Fruit fly (Drosophila melanogaster) whole organism, embryonic: ENCODE data around the gene Cyp313b1.

Experiments used
- Abd-B ChIP-seq: fragments of 200-800 bp; sonication (Bioruptor generic); optimal IDR thresholded peaks from 2 replicates; lab custom pipeline; 2018; ENCODE audit warnings: missing biosample characterization, mild to moderate bottlenecking, missing genetic modification characterization, moderate library complexity
- Bdp1 ChIP-seq: fragments of 200-800 bp; sonication (Bioruptor generic); optimal IDR thresholded peaks from 3 replicates; lab custom pipeline; 2016; ENCODE audit warnings: missing biosample characterization, missing genetic modification characterization
- CG10979 ChIP-seq: fragments of 200-800 bp; sonication (Bioruptor generic); optimal IDR thresholded peaks from 2 replicates; lab custom pipeline; 2018; ENCODE audit warnings: missing biosample characterization, mild to moderate bottlenecking, missing genetic modification characterization, moderate library complexity
- CG11085 ChIP-seq: fragments of 200-800 bp; sonication (Bioruptor generic); IDR thresholded peaks from 2 replicates; pipeline ENCODE4 v1.3.6; 2022; ENCODE audit warnings: missing biosample characterization, missing genetic modification characterization
- CG11560 ChIP-seq: fragments of 200-800 bp; sonication (Bioruptor generic); IDR thresholded peaks from 3 replicates; pipeline ENCODE4 v1.3.6; 2022; ENCODE audit warnings: missing biosample characterization, missing genetic modification characterization
- CG17186 ChIP-seq: fragments of 200-800 bp; sonication (Bioruptor generic); optimal IDR thresholded peaks from 3 replicates; lab custom pipeline; 2017; ENCODE audit warnings: missing biosample characterization, missing genetic modification reagents, missing genetic modification characterization
- CG17385 ChIP-seq: fragments of 200-800 bp; sonication (Bioruptor generic); optimal IDR thresholded peaks from 3 replicates; lab custom pipeline; 2018; ENCODE audit warnings: missing biosample characterization, mild to moderate bottlenecking, missing genetic modification characterization
- CG18262 ChIP-seq: fragments of 200-800 bp; optimal IDR thresholded peaks from 3 replicates; lab custom pipeline; 2019; ENCODE audit warnings: missing biosample characterization, mild to moderate bottlenecking, missing genetic modification characterization, moderate library complexity
- CG4404 ChIP-seq: fragments of 200-800 bp; sonication (Bioruptor generic); IDR thresholded peaks from 2 replicates; pipeline ENCODE4 v1.3.6; 2022; ENCODE audit warnings: missing biosample characterization, missing genetic modification characterization
- CG6791 ChIP-seq: fragments of 200-800 bp; sonication (Bioruptor generic); IDR thresholded peaks from 3 replicates; pipeline ENCODE4 v1.3.6; 2022; ENCODE audit warnings: missing biosample characterization, missing genetic modification characterization; ENCODE audit not compliant: partially characterized antibody
- CG7271 ChIP-seq: fragments of 200-800 bp; sonication (Bioruptor generic); optimal IDR thresholded peaks from 2 replicates; lab custom pipeline; 2018; ENCODE audit warnings: missing biosample characterization, mild to moderate bottlenecking, missing genetic modification characterization, moderate library complexity
- CG7963 ChIP-seq: fragments of 200-800 bp; sonication (Bioruptor generic); IDR thresholded peaks from 3 replicates; pipeline ENCODE4 v1.3.6; 2022; ENCODE audit warnings: missing biosample characterization, missing genetic modification characterization; ENCODE audit not compliant: partially characterized antibody
- CG8765 ChIP-seq: fragments of 200-800 bp; sonication (Bioruptor generic); IDR thresholded peaks from 2 replicates; pipeline ENCODE4 v1.3.6; 2022; ENCODE audit warnings: missing biosample characterization, missing genetic modification characterization
- CHES-1-like ChIP-seq: fragments of 200-800 bp; sonication (Bioruptor generic); optimal IDR thresholded peaks from 2 replicates; lab custom pipeline; 2016; ENCODE audit warnings: missing biosample characterization, missing genetic modification characterization
- Chrac-16 ChIP-seq: fragments of 200-800 bp; sonication (Bioruptor generic); optimal IDR thresholded peaks from 3 replicates; lab custom pipeline; 2016; ENCODE audit warnings: missing biosample characterization, missing genetic modification characterization
- D ChIP-seq, 2 experiments: fragments of 200-800 bp in 1 of 2; fragments of >200 bp in 1 of 2; sonication (Bioruptor generic) in 1 of 2; optimal IDR thresholded peaks; 2 replicates in 1 of 2; 3 replicates in 1 of 2; lab custom pipeline; 2017; ENCODE audit warnings: mild to moderate bottlenecking in 1 of 2, missing biosample characterization in 1 of 2, missing genetic modification characterization in 1 of 2, missing genetic modification reagents in 1 of 2
- Dbx ChIP-seq: fragments of 200-800 bp; sonication (Bioruptor generic); IDR thresholded peaks from 3 replicates; pipeline ENCODE4 v1.3.6; 2022; ENCODE audit warnings: missing biosample characterization, missing genetic modification characterization
- Dek ChIP-seq: fragments of 200-800 bp; sonication (Bioruptor generic); optimal IDR thresholded peaks from 3 replicates; lab custom pipeline; 2019; ENCODE audit warnings: missing biosample characterization, mild to moderate bottlenecking, missing genetic modification characterization, moderate library complexity
- GATAe ChIP-seq: fragments of 200-800 bp; sonication (Bioruptor generic); conservative IDR thresholded peaks from 2 replicates; pipeline ENCODE4 v1.3.6; 2022; ENCODE audit warnings: missing biosample characterization, missing genetic modification characterization
- Gsc ChIP-seq: fragments of 200-800 bp; sonication (Bioruptor generic); IDR thresholded peaks from 2 replicates; pipeline ENCODE4 v1.3.6; 2022; ENCODE audit warnings: missing biosample characterization, missing genetic modification characterization
- Hr3 ChIP-seq: fragments of 200-800 bp; sonication (Bioruptor generic); optimal IDR thresholded peaks from 3 replicates; lab custom pipeline; 2016; ENCODE audit warnings: missing biosample characterization, missing genetic modification characterization
- Jarid2 ChIP-seq: fragments of 200-800 bp; sonication (Bioruptor generic); optimal IDR thresholded peaks from 3 replicates; lab custom pipeline; 2017; ENCODE audit warnings: mild to moderate bottlenecking, missing biosample characterization, missing genetic modification reagents, missing genetic modification characterization
- Myb ChIP-seq: fragments of 200-800 bp; sonication (Bioruptor generic); optimal IDR thresholded peaks from 2 replicates; lab custom pipeline; 2016; ENCODE audit warnings: missing biosample characterization, missing genetic modification characterization
- NC2β ChIP-seq: fragments of 200-800 bp; sonication (Bioruptor generic); optimal IDR thresholded peaks from 2 replicates; lab custom pipeline; 2016; ENCODE audit warnings: missing biosample characterization, missing genetic modification characterization
- NFAT ChIP-seq: fragments of 200-800 bp; sonication (Bioruptor generic); IDR thresholded peaks from 2 replicates; pipeline ENCODE4 v1.3.6; 2022; ENCODE audit warnings: missing biosample characterization, missing genetic modification characterization
- Oli ChIP-seq: fragments of 200-800 bp; sonication (Bioruptor generic); optimal IDR thresholded peaks from 2 replicates; lab custom pipeline; 2018; ENCODE audit warnings: missing biosample characterization, mild to moderate bottlenecking, missing genetic modification characterization, moderate library complexity
- Ravus ChIP-seq: fragments of 200-800 bp; sonication (Bioruptor generic); IDR thresholded peaks from 2 replicates; pipeline ENCODE4 v1.3.6; 2022; ENCODE audit warnings: missing biosample characterization, missing genetic modification characterization
- Sox100B ChIP-seq: fragments of 200-800 bp; sonication (Bioruptor generic); optimal IDR thresholded peaks from 3 replicates; lab custom pipeline; 2018; ENCODE audit warnings: missing biosample characterization, mild to moderate bottlenecking, missing genetic modification characterization
- Sry-δ ChIP-seq: fragments of 200-800 bp; sonication (Bioruptor generic); optimal IDR thresholded peaks from 2 replicates; lab custom pipeline; 2016; ENCODE audit warnings: missing biosample characterization, missing genetic modification characterization
- ato ChIP-seq: fragments of 200-800 bp; sonication (Bioruptor generic); IDR thresholded peaks from 2 replicates; pipeline ENCODE4 v1.3.6; 2022; ENCODE audit warnings: missing biosample characterization, missing genetic modification characterization; ENCODE audit not compliant: partially characterized antibody
- bigmax ChIP-seq: fragments of 200-800 bp; sonication (Bioruptor generic); optimal IDR thresholded peaks from 2 replicates; lab custom pipeline; 2018; ENCODE audit warnings: missing biosample characterization, mild to moderate bottlenecking, missing genetic modification characterization
- bowl ChIP-seq: fragments of 200-800 bp; sonication (Bioruptor generic); IDR thresholded peaks from 2 replicates; pipeline ENCODE4 v1.3.6; 2022; ENCODE audit warnings: missing biosample characterization, missing genetic modification characterization
- ci ChIP-seq: fragments of 200-800 bp; sonication (Bioruptor generic); IDR thresholded peaks from 3 replicates; pipeline ENCODE4 v1.3.6; 2022; ENCODE audit warnings: missing biosample characterization, missing genetic modification characterization
- cwo ChIP-seq: fragments of 200-800 bp; sonication (Bioruptor generic); optimal IDR thresholded peaks from 3 replicates; lab custom pipeline; 2017; ENCODE audit warnings: missing biosample characterization, missing genetic modification characterization, mild to moderate bottlenecking, moderate library complexity, missing genetic modification reagents
- danr ChIP-seq: fragments of 200-800 bp; sonication (Bioruptor generic); IDR thresholded peaks from 2 replicates; pipeline ENCODE4 v1.3.6; 2022; ENCODE audit warnings: missing biosample characterization, missing genetic modification characterization
- ftz-f1 ChIP-seq: fragments of 200-800 bp; sonication (Bioruptor generic); optimal IDR thresholded peaks from 2 replicates; lab custom pipeline; 2016; ENCODE audit warnings: missing biosample characterization, missing genetic modification characterization
- grn ChIP-seq: fragments of 200-800 bp; sonication (Bioruptor generic); optimal IDR thresholded peaks from 3 replicates; lab custom pipeline; 2017; ENCODE audit warnings: missing biosample characterization, missing genetic modification characterization
- hb ChIP-seq: fragments of 200-800 bp; sonication (Bioruptor generic); IDR thresholded peaks from 3 replicates; pipeline ENCODE4 v1.3.6; 2022; ENCODE audit warnings: missing biosample characterization, missing genetic modification characterization; ENCODE audit not compliant: partially characterized antibody
- ind ChIP-seq: fragments of 200-800 bp; sonication (Bioruptor generic); optimal IDR thresholded peaks from 3 replicates; lab custom pipeline; 2016; ENCODE audit warnings: missing biosample characterization, missing genetic modification characterization
- insv ChIP-seq, 2 experiments: fragments of 200-800 bp; sonication (Bioruptor generic); optimal IDR thresholded peaks; 3 replicates each; lab custom pipeline; 2016 to 2018; ENCODE audit warnings: missing biosample characterization in 2 of 2, missing genetic modification characterization in 2 of 2
- jigr1 ChIP-seq: fragments of 200-800 bp; sonication (Bioruptor generic); IDR thresholded peaks from 3 replicates; pipeline ENCODE4 v1.3.6; 2022; ENCODE audit warnings: missing biosample characterization, missing genetic modification characterization
- lmd ChIP-seq: fragments of 200-800 bp; sonication (Bioruptor generic); IDR thresholded peaks from 2 replicates; pipeline ENCODE4 v1.3.6; 2022; ENCODE audit warnings: missing biosample characterization, missing genetic modification characterization
- pita ChIP-seq: fragments of 200-800 bp; sonication (Bioruptor generic); optimal IDR thresholded peaks from 2 replicates; lab custom pipeline; 2017; ENCODE audit warnings: missing biosample characterization, mild to moderate bottlenecking, missing genetic modification characterization
- sd ChIP-seq: fragments of 200-800 bp; sonication (Bioruptor generic); optimal IDR thresholded peaks from 3 replicates; lab custom pipeline; 2018; ENCODE audit warnings: missing biosample characterization, mild to moderate bottlenecking, missing genetic modification characterization, moderate library complexity
- sens-2 ChIP-seq: fragments of 200-800 bp; sonication (Bioruptor generic); IDR thresholded peaks from 2 replicates; pipeline ENCODE4 v1.3.6; 2022; ENCODE audit warnings: missing biosample characterization, missing genetic modification characterization
- sqz ChIP-seq: fragments of 200-800 bp; sonication (Bioruptor generic); optimal IDR thresholded peaks from 3 replicates; lab custom pipeline; 2018; ENCODE audit warnings: missing biosample characterization, mild to moderate bottlenecking, missing genetic modification characterization
- tio ChIP-seq: fragments of 200-800 bp; sonication (Bioruptor generic); optimal IDR thresholded peaks from 2 replicates; lab custom pipeline; 2017; ENCODE audit warnings: missing biosample characterization, missing genetic modification characterization, inconsistent platforms
- tup ChIP-seq: fragments of 200-800 bp; sonication (Bioruptor generic); optimal IDR thresholded peaks from 2 replicates; lab custom pipeline; 2016; ENCODE audit warnings: missing biosample characterization, mild to moderate bottlenecking, missing genetic modification characterization, moderate library complexity
- unc-4 ChIP-seq: fragments of 200-800 bp; sonication (Bioruptor generic); IDR thresholded peaks from 2 replicates; pipeline ENCODE4 v1.3.6; 2022; ENCODE audit warnings: missing biosample characterization, missing genetic modification characterization; ENCODE audit not compliant: partially characterized antibody

Gene Cyp313b1

dm6 chr3R:8669029-8669707, 23.7 kb upstream of the Cyp313b1 start (continued):
- TF ChIP-seq unc-4 (GFP tag; lab: Robert Waterston, UW) (peak; percentile 70), CG17385 (GFP tag; lab: Kevin White, UChicago) (peak; percentile 96), CG8765 (GFP tag; lab: Robert Waterston, UW) (peak; percentile 90), CG10979 (tag; lab: Kevin White, UChicago) (peak; percentile 98), D (optimal IDR thresholded peaks at IDR 0.05; lab: Kevin White, UChicago) (no peak), D (GFP tag; optimal IDR thresholded peaks at IDR 0.05; lab: Kevin White, UChicago) (peak; percentile 97), Sry-δ (peak; percentile 77), Jarid2 (GFP tag; lab: Kevin White, UChicago) (peak; percentile 85), CG7271 (tag; lab: Kevin White, UChicago) (peak; percentile 92), CG6791 (GFP tag; lab: Robert Waterston, UW) (peak; percentile 92), CG4404 (GFP tag; lab: Robert Waterston, UW) (peak; percentile 88), sqz (peak; percentile 95), ato (GFP tag; lab: Robert Waterston, UW) (peak; percentile 80), jigr1 (peak; percentile 80; the same call in 2 of the 3 replicates), CG11560 (tag; lab: Robert Waterston, UW) (peak; percentile 84), bowl (GFP tag; lab: Robert Waterston, UW) (peak; percentile 91), NFAT (GFP tag; lab: Robert Waterston, UW) (peak; percentile 92), CG7963 (peak; percentile 73), sens-2 (GFP tag; lab: Robert Waterston, UW) (peak; percentile 94), Abd-B (GFP tag; lab: Kevin White, UChicago) (peak; percentile 93), Hr3 (GFP tag; lab: Kevin White, UChicago) (peak; percentile 96), Ravus (GFP tag; lab: Robert Waterston, UW) (peak; percentile 85), tio (GFP tag; lab: Kevin White, UChicago) (peak; percentile 95), ind (peak; percentile 97), pita (no peak), Dbx (GFP tag; lab: Robert Waterston, UW) (peak; percentile 96), ci (GFP tag; lab: Robert Waterston, UW) (peak; percentile 99), Oli (peak; percentile 98), grn (GFP tag; lab: Kevin White, UChicago) (peak; percentile 86), insv (GFP tag; optimal IDR thresholded peaks at IDR 0.05; lab: Kevin White, UChicago) (peak; percentile 53 to 81), tup (GFP tag; lab: Kevin White, UChicago) (peak; percentile 97), GATAe (GFP tag; lab: Robert Waterston, UW) (peak; percentile 84), hb (GFP tag; lab: Robert Waterston, UW) (peak; percentile 61), ftz-f1 (GFP tag; lab: Kevin White, UChicago) (peak; percentile 88), CG18262 (tag; lab: Kevin White, UChicago) (peak; percentile 99), Sox100B (GFP tag; lab: Kevin White, UChicago) (peak; percentile 95), Myb (GFP tag; lab: Kevin White, UChicago) (peak; percentile 88), Bdp1 (GFP tag; lab: Kevin White, UChicago) (peak; percentile 99), CG11085 (GFP tag; lab: Robert Waterston, UW) (peak; percentile 88), lmd (peak; percentile 94), NC2β (GFP tag; lab: Kevin White, UChicago) (peak; percentile 98), sd (tag; lab: Kevin White, UChicago) (peak; percentile 92), Dek (tag; lab: Kevin White, UChicago) (peak; percentile 98), CG17186 (GFP tag; lab: Kevin White, UChicago) (peak; percentile 93), bigmax (peak; percentile 85), CHES-1-like (GFP tag; lab: Kevin White, UChicago) (peak; percentile 96), Gsc (GFP tag; lab: Robert Waterston, UW) (no peak; the same call in 1 of the 2 replicates), Chrac-16 (peak; percentile 97), cwo (peak; percentile 97), danr (GFP tag; lab: Robert Waterston, UW) (peak; percentile 89)
